Worm (Caenorhabditis elegans) whole organism, L4 larva: ENCODE data around the gene moa-1.

Experiments used
- F10B5.3 ChIP-seq: sonication (generic microtip); optimal IDR thresholded peaks from 2 replicates; lab custom pipeline; 2016; ENCODE audit warnings: mild to moderate bottlenecking, missing genetic modification characterization, missing compliant biosample characterization
- F49E8.2 ChIP-seq: sonication (generic microtip); optimal IDR thresholded peaks from 2 replicates; lab custom pipeline; 2016; ENCODE audit warnings: missing compliant biosample characterization, mild to moderate bottlenecking, missing genetic modification characterization, borderline replicate concordance
- Y5F2A.4 ChIP-seq: fragments of 200-800 bp; sonication (Bioruptor generic); optimal IDR thresholded peaks from 2 replicates; lab custom pipeline; 2018; ENCODE audit warnings: mild to moderate bottlenecking, missing genetic modification characterization, missing compliant biosample characterization
- Y75B8A.6 ChIP-seq: fragments of 200-800 bp; sonication (Bioruptor generic); IDR thresholded peaks from 2 replicates; pipeline ENCODE4 v1.3.6; 2022; ENCODE audit warnings: missing genetic modification reagents, missing genetic modification characterization, missing compliant biosample characterization
- aha-1 ChIP-seq: fragments of 150-350 bp; peaks from one replicate; lab custom pipeline; 2014; ENCODE audit warnings: missing biosample characterization, missing genetic modification characterization
- ceh-28 ChIP-seq: fragments of 150-350 bp; optimal IDR thresholded peaks from 2 replicates; lab custom pipeline; 2014; ENCODE audit warnings: missing biosample characterization, missing genetic modification reagents, missing genetic modification characterization
- ceh-32 ChIP-seq: sonication (generic microtip); optimal IDR thresholded peaks from 2 replicates; lab custom pipeline; 2016; ENCODE audit warnings: mild to moderate bottlenecking, missing genetic modification characterization, missing compliant biosample characterization; ENCODE audit not compliant: poor library complexity
- cey-2 ChIP-seq: sonication (generic microtip); optimal IDR thresholded peaks from 3 replicates; lab custom pipeline; 2017; ENCODE audit warnings: missing genetic modification characterization, mild to moderate bottlenecking, missing compliant biosample characterization, antibody characterized with exemption, borderline replicate concordance; ENCODE audit not compliant: insufficient read depth
- ctbp-1 ChIP-seq: fragments of 200-800 bp; sonication (Bioruptor generic); IDR thresholded peaks from 2 replicates; pipeline ENCODE4 v1.3.6; 2022; ENCODE audit warnings: missing genetic modification reagents, missing genetic modification characterization, missing compliant biosample characterization
- daf-16 ChIP-seq, 3 experiments: sonication (generic microtip); optimal IDR thresholded peaks; 2 replicates each; lab custom pipeline; 2016 to 2017; ENCODE audit warnings: missing genetic modification characterization in 3 of 3, missing genetic modification reagents in 3 of 3, mild to moderate bottlenecking in 2 of 3, missing compliant biosample characterization in 2 of 3, missing biosample characterization in 1 of 3, moderate library complexity in 1 of 3
- daf-8 ChIP-seq: fragments of 200-800 bp; sonication (Bioruptor generic); IDR thresholded peaks from 2 replicates; pipeline ENCODE4 v1.3.6; 2022; ENCODE audit warnings: missing genetic modification characterization, missing compliant biosample characterization
- duxl-1 ChIP-seq: sonication (generic microtip); optimal IDR thresholded peaks from 2 replicates; lab custom pipeline; 2016; ENCODE audit warnings: mild to moderate bottlenecking, missing genetic modification characterization, moderate library complexity, missing compliant biosample characterization; ENCODE audit not compliant: poor library complexity
- fkh-10 ChIP-seq: fragments of 150-350 bp; optimal IDR thresholded peaks from 2 replicates; lab custom pipeline; 2014; ENCODE audit warnings: missing biosample characterization, missing genetic modification reagents, missing genetic modification characterization
- fos-1 ChIP-seq: fragments of 150-350 bp; optimal IDR thresholded peaks from 2 replicates; lab custom pipeline; 2014; ENCODE audit warnings: missing biosample characterization, missing genetic modification characterization
- hlh-30 ChIP-seq: sonication (generic microtip); optimal IDR thresholded peaks from 2 replicates; lab custom pipeline; 2017; ENCODE audit warnings: antibody characterized with exemption, mild to moderate bottlenecking, missing genetic modification characterization, missing compliant biosample characterization; ENCODE audit not compliant: insufficient read depth
- hmg-1.1 ChIP-seq: fragments of 200-800 bp; sonication (Bioruptor generic); IDR thresholded peaks from 2 replicates; pipeline ENCODE4 v1.3.6; 2022; ENCODE audit warnings: missing genetic modification reagents, missing genetic modification characterization, missing compliant biosample characterization
- lim-7 ChIP-seq: fragments of 200-800 bp; sonication (Bioruptor generic); IDR thresholded peaks from 2 replicates; pipeline ENCODE4 v1.3.6; 2022; ENCODE audit warnings: missing genetic modification characterization, missing compliant biosample characterization
- lin-39 ChIP-seq: fragments of 150-350 bp; optimal IDR thresholded peaks from 2 replicates; lab custom pipeline; 2014; ENCODE audit warnings: missing biosample characterization, missing genetic modification reagents, missing genetic modification characterization
- lir-3 ChIP-seq: sonication (generic microtip); optimal IDR thresholded peaks from 2 replicates; lab custom pipeline; 2016; ENCODE audit warnings: mild to moderate bottlenecking, missing genetic modification characterization, missing compliant biosample characterization
- madf-9 ChIP-seq: fragments of 200-800 bp; sonication (Bioruptor generic); conservative IDR thresholded peaks from 2 replicates; pipeline ENCODE4 v1.3.6; 2022; ENCODE audit warnings: missing genetic modification reagents, missing genetic modification characterization, missing compliant biosample characterization
- mdl-1 ChIP-seq, 2 experiments: fragments of 150-350 bp in 1 of 2; sonication (generic microtip) in 1 of 2; optimal IDR thresholded peaks; 2 replicates each; lab custom pipeline; 2014 to 2017; ENCODE audit warnings: missing biosample characterization in 2 of 2, missing genetic modification characterization in 2 of 2
- mes-2 ChIP-seq: sonication (generic microtip); optimal IDR thresholded peaks from 2 replicates; lab custom pipeline; 2016; ENCODE audit warnings: missing genotype, mild to moderate bottlenecking, missing genetic modification characterization, missing compliant biosample characterization; ENCODE audit not compliant: poor library complexity, severe bottlenecking
- nhr-28 ChIP-seq: fragments of 150-350 bp; optimal IDR thresholded peaks from 2 replicates; lab custom pipeline; 2014; ENCODE audit warnings: missing biosample characterization, missing genetic modification characterization
- nhr-6 ChIP-seq: fragments of 150-350 bp; optimal IDR thresholded peaks from 2 replicates; lab custom pipeline; 2014; ENCODE audit warnings: missing biosample characterization, missing genetic modification characterization
- nhr-77 ChIP-seq: fragments of 150-350 bp; optimal IDR thresholded peaks from 2 replicates; lab custom pipeline; 2014; ENCODE audit warnings: missing biosample characterization, missing genetic modification characterization
- saeg-2 ChIP-seq: fragments of 200-800 bp; sonication (Bioruptor generic); IDR thresholded peaks from 2 replicates; pipeline ENCODE4 v1.3.6; 2022; ENCODE audit warnings: missing genetic modification reagents, missing genetic modification characterization, missing compliant biosample characterization
- set-16 ChIP-seq: fragments of 200-800 bp; sonication (Bioruptor generic); IDR thresholded peaks from 2 replicates; pipeline ENCODE4 v1.3.6; 2022; ENCODE audit warnings: missing genetic modification reagents, missing genetic modification characterization, missing compliant biosample characterization
- snpc-1.2 ChIP-seq: fragments of 200-800 bp; sonication (Bioruptor generic); IDR thresholded peaks from 2 replicates; pipeline ENCODE4 v1.3.6; 2022; ENCODE audit warnings: missing genetic modification reagents, missing genetic modification characterization, missing compliant biosample characterization
- spr-1 ChIP-seq: sonication (generic microtip); optimal IDR thresholded peaks from 2 replicates; lab custom pipeline; 2016; ENCODE audit warnings: mild to moderate bottlenecking, missing genetic modification characterization, missing compliant biosample characterization
- unc-62 ChIP-seq, 3 experiments: fragments of 150-350 bp in 1 of 3; sonication (generic microtip); optimal IDR thresholded peaks in 2 of 3; peaks in 1 of 3; 1 replicate in 1 of 3; 2 replicates in 2 of 3; lab custom pipeline; 2014 to 2017; ENCODE audit warnings: missing biosample characterization in 3 of 3, missing genetic modification characterization in 3 of 3, missing genetic modification reagents in 3 of 3, missing genotype in 1 of 3
- vab-7 ChIP-seq: fragments of 200-800 bp; sonication (Bioruptor generic); IDR thresholded peaks from 2 replicates; pipeline ENCODE4 v1.3.6; 2022; ENCODE audit warnings: missing genetic modification reagents, missing genetic modification characterization, missing compliant biosample characterization
- zag-1 ChIP-seq: fragments of 150-350 bp; optimal IDR thresholded peaks from 2 replicates; lab custom pipeline; 2014; ENCODE audit warnings: missing biosample characterization, missing genetic modification characterization
- zip-2 ChIP-seq: fragments of 150-350 bp; optimal IDR thresholded peaks from 2 replicates; lab custom pipeline; 2014; ENCODE audit warnings: missing biosample characterization, missing genetic modification characterization
- ztf-11 ChIP-seq: fragments of 150-350 bp; optimal IDR thresholded peaks from 2 replicates; lab custom pipeline; 2014; ENCODE audit warnings: missing biosample characterization, missing genetic modification characterization

The moa-1 gene

DNA sequence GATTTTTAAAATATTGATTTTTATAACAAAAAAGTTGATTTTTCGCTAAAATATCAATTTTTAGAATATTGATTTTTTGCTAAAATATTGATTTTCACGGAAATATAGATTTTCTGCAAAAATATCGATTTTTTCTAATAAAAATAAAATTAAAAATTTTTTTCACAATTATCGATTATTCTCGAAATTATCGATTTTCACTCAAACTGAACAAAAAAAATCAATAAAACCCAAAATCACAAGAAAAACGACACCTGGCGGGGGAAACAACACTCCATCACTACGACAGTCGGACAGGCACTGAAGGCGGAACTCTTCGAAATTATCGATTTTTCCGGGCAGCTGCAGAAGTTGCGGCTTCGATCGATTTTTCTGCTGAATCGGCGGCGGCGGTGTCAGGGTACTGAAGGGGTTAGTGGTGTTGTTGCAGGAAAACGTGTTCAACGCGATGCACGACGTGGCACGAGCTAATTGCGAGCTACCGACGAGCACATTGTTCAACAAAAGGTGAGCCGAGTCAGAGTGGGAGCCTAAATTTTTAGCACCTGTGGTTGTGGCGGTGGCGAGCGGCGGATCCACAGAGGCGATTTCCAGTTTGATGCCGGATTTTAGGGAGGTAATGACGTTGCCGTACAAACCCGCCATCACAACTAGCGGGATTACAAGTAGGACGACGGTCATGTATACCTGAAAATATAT lies 43.6 kb upstream of the moa-1 start (continued):
- TF ChIP-seq ceh-28 (tag; lab: Kevin White, UChicago) = peak; percentile 77
- TF ChIP-seq vab-7 (GFP tag; lab: Robert Waterston, UW) = no peak
- TF ChIP-seq mdl-1 (tag; optimal IDR thresholded peaks at IDR 0.05; lab: Kevin White, UChicago) = no peak
- no peak for TF ChIP-seq nhr-6
- no peak for TF ChIP-seq ctbp-1
- no peak for TF ChIP-seq nhr-28

DNA sequence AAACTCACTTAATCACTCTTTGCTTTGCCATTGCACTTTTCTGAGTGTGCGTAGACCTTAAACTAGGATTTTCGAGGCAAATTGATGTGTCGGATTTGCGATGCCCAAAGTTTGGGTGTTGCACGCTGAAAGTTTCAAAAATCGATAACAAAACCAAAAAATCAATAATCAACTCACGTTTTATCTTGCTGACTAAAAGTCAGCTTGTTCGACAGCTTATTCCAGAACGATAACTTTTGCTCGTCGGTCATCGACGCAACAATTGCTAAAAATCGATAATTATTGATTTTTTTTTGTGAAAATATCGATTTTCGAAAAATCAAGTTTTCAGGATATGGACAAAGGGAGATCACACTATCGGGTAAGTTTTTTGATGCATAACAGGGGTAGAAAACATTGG lies 42.9 kb upstream of the moa-1 start:
- TF ChIP-seq saeg-2 (GFP tag; lab: Robert Waterston, UW) (no peak), ceh-28 (tag; lab: Kevin White, UChicago) (peak; percentile 94)

DNA sequence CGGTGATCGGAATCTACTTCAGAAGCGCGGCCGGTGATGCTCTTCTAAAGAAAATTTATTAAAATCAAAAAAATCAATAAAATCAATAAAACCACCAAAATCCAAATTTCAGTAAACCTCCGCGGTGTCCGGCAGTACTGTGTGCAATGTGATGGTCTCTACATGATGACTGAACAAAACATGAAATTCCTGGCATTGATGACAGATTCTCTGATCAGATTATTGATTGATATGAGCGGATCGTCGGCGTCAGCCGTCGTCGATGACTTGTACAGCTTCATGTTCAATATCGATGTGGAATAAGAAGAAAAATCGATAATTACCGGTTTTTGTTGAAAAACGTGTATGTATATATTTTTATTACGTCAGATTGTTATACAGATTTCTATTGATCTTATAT lies 39.2 kb upstream of the moa-1 start:
- TF ChIP-seq zag-1 = no peak
- TF ChIP-seq hmg-1.1 (GFP tag; lab: Robert Waterston, UW) = no peak
- TF ChIP-seq unc-62 (GFP tag; optimal IDR thresholded peaks at IDR 0.05 in 1 of 2; lab: Kevin White, UChicago) = peak in 1 of 2 experiments; percentile 62
- TF ChIP-seq unc-62 (tag; optimal IDR thresholded peaks at IDR 0.05; lab: Kevin White, UChicago) = no peak
- TF ChIP-seq ceh-28 (tag; lab: Kevin White, UChicago) = peak; percentile 28

DNA sequence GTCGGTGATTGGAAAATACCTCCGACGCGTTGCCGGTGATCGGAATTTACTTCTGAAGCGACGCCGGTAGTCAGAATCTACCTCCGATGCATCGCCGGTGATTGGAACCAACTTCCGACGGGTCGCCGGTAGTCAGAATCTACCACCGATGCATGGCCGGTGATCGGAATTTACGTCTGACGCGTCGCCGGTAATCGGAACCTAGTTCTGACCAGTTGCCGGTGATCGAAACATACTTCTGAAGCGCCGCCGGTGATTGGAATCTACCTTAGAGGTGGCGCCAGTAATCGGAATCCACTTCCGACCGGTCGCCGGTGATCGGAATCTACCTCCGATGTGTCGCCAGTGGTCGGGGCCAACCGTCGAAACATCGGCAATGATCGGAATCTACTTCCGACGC lies 38.6 kb upstream of the moa-1 start:
- TF ChIP-seq F49E8.2 (tag; lab: Kevin White, UChicago) (no peak), set-16 (GFP tag; lab: Robert Waterston, UW) (peak; percentile 65)

DNA sequence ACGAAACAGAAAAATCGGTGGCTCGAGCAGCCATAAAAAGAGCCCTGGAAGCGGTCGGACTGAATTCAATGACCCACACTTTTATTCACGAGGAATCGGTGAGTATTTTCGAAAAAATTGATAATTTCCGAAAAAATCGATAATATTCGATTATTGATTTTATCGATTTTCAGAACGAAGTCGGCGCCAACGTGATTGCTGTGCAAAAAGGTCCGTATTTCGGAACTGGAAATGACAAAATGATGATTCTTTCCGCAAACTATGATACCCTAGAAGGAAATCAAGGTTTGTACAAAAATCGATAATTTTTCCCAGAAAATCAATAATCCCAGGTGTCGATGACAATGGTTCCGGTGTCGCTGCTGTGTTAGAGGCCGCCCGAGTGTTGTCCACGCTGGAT lies 37.2 kb upstream of the moa-1 start:
- TF ChIP-seq nhr-77 (tag; lab: Kevin White, UChicago) (no peak), lim-7 (no peak), spr-1 (tag; lab: Kevin White, UChicago) (no peak), ceh-32 (tag; lab: Kevin White, UChicago) (no peak), ztf-11 (tag; lab: Kevin White, UChicago) (no peak), cey-2 (tag; lab: Kevin White, UChicago) (no peak), daf-16 (GFP tag; optimal IDR thresholded peaks at IDR 0.05; lab: Kevin White, UChicago) (no peak), daf-16 (tag; optimal IDR thresholded peaks at IDR 0.05; lab: Kevin White, UChicago) (no peak), mes-2 (no peak), ceh-28 (tag; lab: Kevin White, UChicago) (peak; percentile 89)

DNA sequence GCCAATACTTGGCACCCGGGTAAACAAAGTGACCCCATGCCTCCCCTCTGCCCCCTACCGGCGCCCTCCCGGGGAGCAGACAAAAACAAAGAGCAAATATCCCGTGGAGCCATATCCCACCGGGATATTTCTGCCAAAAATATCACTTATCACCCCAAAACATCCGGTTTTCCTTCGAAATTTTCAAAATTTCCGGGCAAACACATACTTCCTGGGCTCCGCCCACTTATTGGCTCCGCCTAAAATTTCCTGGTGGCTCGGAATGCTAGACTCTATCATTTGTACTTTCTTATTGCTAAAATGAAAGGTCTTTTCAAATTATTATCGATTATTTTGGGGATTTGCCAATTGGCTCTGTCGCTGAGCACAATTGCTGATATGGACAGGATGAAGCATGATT lies 36.0 kb upstream of the moa-1 start, which contains the start of gene Y39A3B.1:
Gene Y39A3B.1 (plus strand): TSS at position 301 of the 400 bp plus-strand sequence.
- TF ChIP-seq F49E8.2 (tag; lab: Kevin White, UChicago) (no peak), aha-1 (tag; lab: Kevin White, UChicago) (no peak), snpc-1.2 (GFP tag; lab: Robert Waterston, UW) (no peak), lim-7 (no peak), lir-3 (tag; lab: Kevin White, UChicago) (no peak), zip-2 (tag; lab: Kevin White, UChicago) (no peak), duxl-1 (tag; lab: Kevin White, UChicago) (no peak), F10B5.3 (tag; lab: Kevin White, UChicago) (no peak), daf-8 (GFP tag; lab: Robert Waterston, UW) (no peak), lin-39 (tag; lab: Kevin White, UChicago) (no peak), nhr-28 (no peak), ceh-32 (tag; lab: Kevin White, UChicago) (no peak), fos-1 (tag; lab: Kevin White, UChicago) (no peak), fkh-10 (GFP tag; lab: Kevin White, UChicago) (no peak), nhr-77 (tag; lab: Kevin White, UChicago) (no peak), madf-9 (GFP tag; lab: Robert Waterston, UW) (no peak), Y75B8A.6 (GFP tag; lab: Robert Waterston, UW) (no peak), Y5F2A.4 (no peak), hlh-30 (tag; lab: Kevin White, UChicago) (no peak)
